Worm (Caenorhabditis elegans) whole organism, L4/young adult: ENCODE data around the gene fcmt-1.

Experiments used
- W03F9.2 ChIP-seq: fragments of 150-350 bp; optimal IDR thresholded peaks from 2 replicates; lab custom pipeline; 2014; ENCODE audit warnings: missing biosample characterization, missing genetic modification characterization
- him-1 ChIP-seq: sonication (generic microtip); optimal IDR thresholded peaks from 2 replicates; lab custom pipeline; 2016; ENCODE audit warnings: missing genotype, missing genetic modification reagents, missing genetic modification characterization, missing compliant biosample characterization

- TF ChIP-seq him-1 (tag; lab: Kevin White, UChicago) (no peak), W03F9.2 (tag; lab: Kevin White, UChicago) (no peak)
Observed at ce11 chrII:11720102-11720501, 10.7 kb upstream of the fcmt-1 start, which contains the start of gene F13D12.3.
